Worm (Caenorhabditis elegans): ENCODE results near the gene srh-25.

srh-25 gene

ce11 chrV:12408525-12408924 lies 25.1 kb downstream of the srh-25 start, which contains the start of gene cdr-4:
Gene cdr-4, minus strand, starts transcription at chrV:12408625.
- TF ChIP-seq ceh-9 (tag; optimal IDR thresholded peaks at IDR 0.05), result no peak
- TF ChIP-seq ztf-16 (tag; optimal IDR thresholded peaks at IDR 0.05), result no peak
- no peak for TF ChIP-seq pat-9 (tag; optimal IDR thresholded peaks at IDR 0.05)
- TF ChIP-seq hlh-6 (tag; optimal IDR thresholded peaks at IDR 0.05), result no peak
- no peak for TF ChIP-seq fax-1 (tag; optimal IDR thresholded peaks at IDR 0.05)
- TF ChIP-seq lin-11 (tag; optimal IDR thresholded peaks at IDR 0.05), result no peak
- no peak for TF ChIP-seq ceh-48 (tag; optimal IDR thresholded peaks at IDR 0.05)
- no peak for TF ChIP-seq lim-6 (tag; optimal IDR thresholded peaks at IDR 0.05)
- no peak for TF ChIP-seq pax-1 (tag; optimal IDR thresholded peaks at IDR 0.05)
- no peak for TF ChIP-seq ceh-6 (GFP tag; optimal IDR thresholded peaks at IDR 0.05)
- no peak for TF ChIP-seq ets-4 (tag; optimal IDR thresholded peaks at IDR 0.05)
- TF ChIP-seq mec-3 (tag; optimal IDR thresholded peaks at IDR 0.05; ENCODE audit: borderline replicate concordance), result no peak
- TF ChIP-seq unc-55 (GFP tag; optimal IDR thresholded peaks at IDR 0.05), result no peak
- TF ChIP-seq eyg-1 (tag; optimal IDR thresholded peaks at IDR 0.05), result no peak
- TF ChIP-seq ceh-31 (tag; optimal IDR thresholded peaks at IDR 0.05), result no peak

- no peak for TF ChIP-seq fax-1 (tag; optimal IDR thresholded peaks at IDR 0.05)
- no peak for TF ChIP-seq ceh-34 (tag; optimal IDR thresholded peaks at IDR 0.05)
- no peak for TF ChIP-seq ceh-31 (tag; optimal IDR thresholded peaks at IDR 0.05)
Observed at ce11 chrV:12406514-12406913, 27.1 kb downstream of the srh-25 start.

- no peak for TF ChIP-seq hlh-8 (tag; optimal IDR thresholded peaks at IDR 0.05)
- no peak for TF ChIP-seq nfya-1 (tag; optimal IDR thresholded peaks at IDR 0.05)
- no peak for TF ChIP-seq dve-1 (tag; optimal IDR thresholded peaks at IDR 0.05)
- TF ChIP-seq K09A11.1 (tag; optimal IDR thresholded peaks at IDR 0.05; ENCODE audit: insufficient read depth), result no peak
- no peak for TF ChIP-seq ahr-1 (tag; optimal IDR thresholded peaks at IDR 0.05)
- no peak for TF ChIP-seq lin-11 (tag; optimal IDR thresholded peaks at IDR 0.05)
- TF ChIP-seq unc-86 (tag; optimal IDR thresholded peaks at IDR 0.05), result no peak
- no peak for TF ChIP-seq elt-2 (tag; optimal IDR thresholded peaks at IDR 0.05)
- TF ChIP-seq ceh-18 (tag; optimal IDR thresholded peaks at IDR 0.05), result no peak
- TF ChIP-seq ceh-19 (GFP tag; optimal IDR thresholded peaks at IDR 0.05), result no peak
- TF ChIP-seq fax-1 (tag; optimal IDR thresholded peaks at IDR 0.05), result no peak
Observed at ce11 chrV:12405929-12406328, 27.7 kb downstream of the srh-25 start, which contains the start of gene K01D12.10. Gene K01D12.10, plus strand, starts transcription at chrV:12406229.

ce11 chrV:12404544-12404943 lies 29.1 kb downstream of the srh-25 start, which contains the start of gene K01D12.9:
Gene K01D12.9, minus strand, starts transcription at chrV:12404644.
- TF ChIP-seq eyg-1 (tag; optimal IDR thresholded peaks at IDR 0.05) (no peak), pax-1 (tag; optimal IDR thresholded peaks at IDR 0.05) (no peak), lim-6 (tag; optimal IDR thresholded peaks at IDR 0.05) (no peak), che-1 (tag; optimal IDR thresholded peaks at IDR 0.05) (no peak), sox-2 (GFP tag; IDR thresholded peaks at IDR 0.05) (no peak), ahr-1 (tag; optimal IDR thresholded peaks at IDR 0.05) (no peak), ceh-31 (tag; optimal IDR thresholded peaks at IDR 0.05) (no peak), K02D7.2 (tag; optimal IDR thresholded peaks at IDR 0.05) (no peak), zip-5 (tag; optimal IDR thresholded peaks at IDR 0.05) (no peak), ceh-48 (tag; optimal IDR thresholded peaks at IDR 0.05) (no peak), Y22D7AL.16 (tag; optimal IDR thresholded peaks at IDR 0.05) (no peak), F13H6.1 (tag; optimal IDR thresholded peaks at IDR 0.05) (no peak), T23F11.4 (GFP tag; optimal IDR thresholded peaks at IDR 0.05) (no peak), ama-1 (optimal IDR thresholded peaks at IDR 0.05) (no peak), tbx-7 (tag; optimal IDR thresholded peaks at IDR 0.05) (no peak), hlh-6 (tag; optimal IDR thresholded peaks at IDR 0.05) (no peak), sox-4 (tag; optimal IDR thresholded peaks at IDR 0.05) (no peak), rnt-1 (tag; optimal IDR thresholded peaks at IDR 0.05) (no peak), C38D4.7 (GFP tag; optimal IDR thresholded peaks at IDR 0.05) (no peak), ceh-14 (tag; optimal IDR thresholded peaks at IDR 0.05) (no peak)
